Worm (Caenorhabditis elegans) whole organism, L1 larva: ENCODE results near the gene F11D11.3.
A peak's percentile ranks its signal among the peaks of the same experiment; 100 is the strongest.

Experiments used
- C34B4.2 ChIP-seq: sonication (generic microtip); optimal IDR thresholded peaks from 2 replicates; lab custom pipeline; 2017; ENCODE audit warnings: mild to moderate bottlenecking, missing genetic modification characterization, missing compliant biosample characterization
- F16B12.6 ChIP-seq: fragments of 150-350 bp; optimal IDR thresholded peaks from 2 replicates; lab custom pipeline; 2014; ENCODE audit warnings: missing biosample characterization, missing genetic modification characterization
- aly-2 ChIP-seq: fragments of 150-350 bp; optimal IDR thresholded peaks from 2 replicates; lab custom pipeline; 2014; ENCODE audit warnings: missing biosample characterization, missing genetic modification characterization
- ama-1 ChIP-seq: fragments of 150-350 bp; optimal IDR thresholded peaks from 2 replicates; lab custom pipeline; 2014
- blmp-1 ChIP-seq: fragments of 150-350 bp; optimal IDR thresholded peaks from 2 replicates; lab custom pipeline; 2014; ENCODE audit warnings: missing biosample characterization, missing genetic modification characterization
- ceh-8 ChIP-seq: fragments of 200-800 bp; sonication (Bioruptor generic); optimal IDR thresholded peaks from 2 replicates; lab custom pipeline; 2018; ENCODE audit warnings: mild to moderate bottlenecking, missing genetic modification characterization, moderate library complexity, missing compliant biosample characterization
- ceh-90 ChIP-seq: sonication (generic microtip); optimal IDR thresholded peaks from 2 replicates; lab custom pipeline; 2016; ENCODE audit warnings: missing genetic modification characterization, missing compliant biosample characterization
- dpl-1 ChIP-seq, 3 experiments: fragments of 150-350 bp in 2 of 3; sonication (generic microtip) in 1 of 3; optimal IDR thresholded peaks; 2 replicates each; lab custom pipeline; 2014 to 2017; ENCODE audit warnings: missing biosample characterization in 3 of 3, missing genetic modification characterization in 3 of 3, missing genetic modification reagents in 3 of 3
- dsc-1 ChIP-seq: sonication (generic microtip); optimal IDR thresholded peaks from 2 replicates; lab custom pipeline; 2016; ENCODE audit warnings: mild to moderate bottlenecking, missing genetic modification characterization, missing compliant biosample characterization
- efl-1 ChIP-seq, 4 experiments: fragments of 150-350 bp; optimal IDR thresholded peaks in 3 of 4; peaks in 1 of 4; 1 replicate in 1 of 4; 2 replicates in 3 of 4; lab custom pipeline; 2014; ENCODE audit warnings: missing biosample characterization in 2 of 4, missing genetic modification characterization in 2 of 4, missing genetic modification reagents in 2 of 4
- efl-3 ChIP-seq: fragments of 200-800 bp; sonication (Bioruptor generic); optimal IDR thresholded peaks from 2 replicates; lab custom pipeline; 2018; ENCODE audit warnings: mild to moderate bottlenecking, missing genetic modification characterization, missing compliant biosample characterization
- egl-13 ChIP-seq: sonication (generic microtip); optimal IDR thresholded peaks from 2 replicates; lab custom pipeline; 2016; ENCODE audit warnings: missing genotype, missing genetic modification reagents, missing genetic modification characterization, missing compliant biosample characterization
- egl-27 ChIP-seq, 2 experiments: fragments of 150-350 bp in 1 of 2; sonication (generic microtip); optimal IDR thresholded peaks; 3 replicates each; lab custom pipeline; 2017 to 2018; ENCODE audit warnings: missing biosample characterization in 2 of 2, missing genetic modification characterization in 2 of 2, missing genetic modification reagents in 2 of 2
- elt-2 ChIP-seq: sonication (generic microtip); optimal IDR thresholded peaks from 2 replicates; lab custom pipeline; 2016; ENCODE audit warnings: missing genetic modification characterization, mild to moderate bottlenecking, inconsistent platforms, missing compliant biosample characterization, missing genetic modification reagents
- elt-3 ChIP-seq, 6 experiments: fragments of 150-350 bp in 1 of 6; sonication (generic microtip); optimal IDR thresholded peaks; 2 replicates each; lab custom pipeline; 2017 to 2018; ENCODE audit warnings: missing biosample characterization in 6 of 6, missing genetic modification characterization in 6 of 6, inconsistent platforms in 1 of 6
- ets-5 ChIP-seq: fragments of 200-800 bp; sonication (Bioruptor generic); IDR thresholded peaks from 2 replicates; pipeline ENCODE4 v1.3.6; 2022; ENCODE audit warnings: missing genetic modification characterization, missing compliant biosample characterization
- fkh-4 ChIP-seq: sonication (generic microtip); optimal IDR thresholded peaks from 2 replicates; lab custom pipeline; 2016; ENCODE audit warnings: missing compliant biosample characterization, missing genetic modification characterization, borderline replicate concordance
- fkh-8 ChIP-seq: sonication (generic microtip); optimal IDR thresholded peaks from 2 replicates; lab custom pipeline; 2016; ENCODE audit warnings: mild to moderate bottlenecking, missing genetic modification characterization, missing compliant biosample characterization
- fos-1 ChIP-seq: fragments of 150-350 bp; optimal IDR thresholded peaks from 2 replicates; lab custom pipeline; 2014; ENCODE audit warnings: missing biosample characterization, missing genetic modification characterization
- hlh-17 ChIP-seq: fragments of 200-800 bp; sonication (Bioruptor generic); optimal IDR thresholded peaks from 2 replicates; lab custom pipeline; 2018; ENCODE audit warnings: missing genetic modification characterization, mild to moderate bottlenecking, missing compliant biosample characterization, moderate library complexity, borderline replicate concordance
- isw-1 ChIP-seq: fragments of 200-800 bp; sonication (Bioruptor generic); IDR thresholded peaks from 2 replicates; pipeline ENCODE4 v1.3.6; 2022; ENCODE audit warnings: missing genetic modification characterization, missing compliant biosample characterization
- jun-1 ChIP-seq: fragments of 150-350 bp; optimal IDR thresholded peaks from 2 replicates; lab custom pipeline; 2014; ENCODE audit warnings: missing biosample characterization, missing genetic modification reagents, missing genetic modification characterization
- lin-13 ChIP-seq: fragments of 150-350 bp; optimal IDR thresholded peaks from 2 replicates; lab custom pipeline; 2014; ENCODE audit warnings: missing biosample characterization, missing genetic modification reagents, missing genetic modification characterization
- lin-14 ChIP-seq: fragments of 200-800 bp; sonication (Bioruptor generic); optimal IDR thresholded peaks from 2 replicates; lab custom pipeline; 2018; ENCODE audit warnings: mild to moderate bottlenecking, missing genetic modification characterization, moderate library complexity, missing compliant biosample characterization
- lin-39 ChIP-seq: fragments of 150-350 bp; optimal IDR thresholded peaks from 2 replicates; lab custom pipeline; 2014; ENCODE audit warnings: missing biosample characterization, missing genetic modification reagents, missing genetic modification characterization
- lir-3 ChIP-seq: sonication (generic microtip); optimal IDR thresholded peaks from 2 replicates; lab custom pipeline; 2016; ENCODE audit warnings: mild to moderate bottlenecking, missing genetic modification characterization, moderate library complexity, missing compliant biosample characterization; ENCODE audit not compliant: poor library complexity
- lsy-2 ChIP-seq, 2 experiments: fragments of 150-350 bp; optimal IDR thresholded peaks; 2 replicates each; lab custom pipeline; 2014; ENCODE audit warnings: missing biosample characterization in 2 of 2, missing genetic modification characterization in 2 of 2
- mab-9 ChIP-seq: fragments of 200-800 bp; sonication (Bioruptor generic); IDR thresholded peaks from 2 replicates; pipeline ENCODE4 v1.3.6; 2022; ENCODE audit warnings: missing genetic modification reagents, missing genetic modification characterization, missing compliant biosample characterization
- mdl-1 ChIP-seq, 2 experiments: fragments of 150-350 bp; optimal IDR thresholded peaks; 2 replicates each; lab custom pipeline; 2014 to 2017; ENCODE audit warnings: missing biosample characterization in 2 of 2, missing genetic modification characterization in 2 of 2, inconsistent platforms in 1 of 2
- mef-2 ChIP-seq: fragments of 150-350 bp; optimal IDR thresholded peaks from 2 replicates; lab custom pipeline; 2014; ENCODE audit warnings: missing biosample characterization, missing genetic modification characterization
- mep-1 ChIP-seq: fragments of 150-350 bp; optimal IDR thresholded peaks from 2 replicates; lab custom pipeline; 2014; ENCODE audit warnings: missing biosample characterization, missing genetic modification characterization
- nhr-11 ChIP-seq: fragments of 150-350 bp; optimal IDR thresholded peaks from 2 replicates; lab custom pipeline; 2014; ENCODE audit warnings: missing biosample characterization, missing genetic modification characterization
- nhr-12 ChIP-seq: sonication (generic microtip); optimal IDR thresholded peaks from 2 replicates; lab custom pipeline; 2017; ENCODE audit warnings: missing biosample characterization, missing genetic modification characterization
- nhr-19 ChIP-seq: fragments of 200-800 bp; sonication (Bioruptor generic); conservative IDR thresholded peaks from 2 replicates; pipeline ENCODE4 v1.3.6; 2022; ENCODE audit warnings: missing genetic modification characterization, missing compliant biosample characterization
- nhr-20 ChIP-seq: sonication (generic microtip); optimal IDR thresholded peaks from 2 replicates; lab custom pipeline; 2016; ENCODE audit warnings: mild to moderate bottlenecking, missing genetic modification characterization, missing compliant biosample characterization
- nhr-237 ChIP-seq: fragments of 150-350 bp; optimal IDR thresholded peaks from 2 replicates; lab custom pipeline; 2014; ENCODE audit warnings: missing biosample characterization, missing genetic modification characterization
- nhr-71 ChIP-seq: sonication (generic microtip); optimal IDR thresholded peaks from 2 replicates; lab custom pipeline; 2016; ENCODE audit warnings: mild to moderate bottlenecking, missing genetic modification characterization, moderate library complexity, missing compliant biosample characterization
- nhr-76 ChIP-seq: sonication (generic microtip); optimal IDR thresholded peaks from 2 replicates; lab custom pipeline; 2017; ENCODE audit warnings: missing biosample characterization, missing genetic modification characterization
- nhr-77 ChIP-seq: fragments of 150-350 bp; optimal IDR thresholded peaks from 2 replicates; lab custom pipeline; 2014; ENCODE audit warnings: missing biosample characterization, missing genetic modification characterization
- pax-3 ChIP-seq: fragments of 200-800 bp; sonication (Bioruptor generic); optimal IDR thresholded peaks from 2 replicates; lab custom pipeline; 2018; ENCODE audit warnings: mild to moderate bottlenecking, missing genetic modification characterization, moderate library complexity, missing compliant biosample characterization
- snpc-4 ChIP-seq: fragments of 150-350 bp; optimal IDR thresholded peaks from 2 replicates; lab custom pipeline; 2014; ENCODE audit warnings: missing biosample characterization, missing genetic modification characterization
- sox-4 ChIP-seq: sonication (generic microtip); optimal IDR thresholded peaks from 2 replicates; lab custom pipeline; 2016; ENCODE audit warnings: missing genetic modification characterization, missing compliant biosample characterization
- sup-37 ChIP-seq: fragments of 200-800 bp; sonication (Bioruptor generic); optimal IDR thresholded peaks from 2 replicates; lab custom pipeline; 2018; ENCODE audit warnings: mild to moderate bottlenecking, missing genetic modification characterization, missing compliant biosample characterization
- tbx-2 ChIP-seq: sonication (generic microtip); optimal IDR thresholded peaks from 2 replicates; lab custom pipeline; 2016; ENCODE audit warnings: missing genetic modification characterization, missing compliant biosample characterization
- tlp-1 ChIP-seq: fragments of 150-350 bp; optimal IDR thresholded peaks from 2 replicates; lab custom pipeline; 2014; ENCODE audit warnings: missing biosample characterization, missing genetic modification characterization
- unc-130 ChIP-seq: fragments of 150-350 bp; optimal IDR thresholded peaks from 2 replicates; lab custom pipeline; 2017; ENCODE audit warnings: missing biosample characterization, missing genetic modification characterization, inconsistent platforms
- unc-62 ChIP-seq: fragments of 150-350 bp; optimal IDR thresholded peaks from 2 replicates; lab custom pipeline; 2014; ENCODE audit warnings: missing biosample characterization, missing genetic modification reagents, missing genetic modification characterization
- unc-86 ChIP-seq: sonication (generic microtip); optimal IDR thresholded peaks from 2 replicates; lab custom pipeline; 2016; ENCODE audit warnings: missing genetic modification characterization, missing compliant biosample characterization
- unc-98 ChIP-seq: fragments of 200-800 bp; sonication (Bioruptor generic); IDR thresholded peaks from 2 replicates; pipeline ENCODE4 v1.3.6; 2022; ENCODE audit warnings: missing genetic modification characterization, missing compliant biosample characterization
- vab-15 ChIP-seq: sonication (generic microtip); optimal IDR thresholded peaks from 2 replicates; lab custom pipeline; 2017; ENCODE audit warnings: missing genotype, mild to moderate bottlenecking, missing genetic modification characterization, missing compliant biosample characterization
- xbp-1 ChIP-seq: sonication (generic microtip); optimal IDR thresholded peaks from 2 replicates; lab custom pipeline; 2016; ENCODE audit warnings: missing genetic modification characterization, missing compliant biosample characterization
- ztf-11 ChIP-seq, 2 experiments: sonication (generic microtip); optimal IDR thresholded peaks; 2 replicates each; lab custom pipeline; 2016 to 2017; ENCODE audit warnings: missing genetic modification characterization in 2 of 2, missing biosample characterization in 1 of 2, missing compliant biosample characterization in 1 of 2
- ztf-4 ChIP-seq: fragments of 150-350 bp; optimal IDR thresholded peaks from 2 replicates; lab custom pipeline; 2014; ENCODE audit warnings: missing biosample characterization, missing genetic modification characterization

The F11D11.3 gene

ce11 chrV:18723604-18724003 is 36.5 kb downstream of the F11D11.3 start (continued):
- TF ChIP-seq fos-1 (tag; lab: Kevin White, UChicago) (peak; percentile 75), nhr-76 (tag; lab: Kevin White, UChicago) (no peak), C34B4.2 (no peak), ztf-4 (no peak), elt-2 (tag; lab: Kevin White, UChicago) (peak; percentile 35), tlp-1 (no peak), fkh-4 (tag; lab: Kevin White, UChicago) (no peak), fkh-8 (no peak), egl-13 (tag; lab: Kevin White, UChicago) (no peak), sox-4 (tag; lab: Kevin White, UChicago) (peak; percentile 37), hlh-17 (GFP tag; lab: Kevin White, UChicago) (no peak), elt-3 (tag; optimal IDR thresholded peaks at IDR 0.05; lab: Kevin White, UChicago) (peak in 1 of 6 experiments; percentile 38), vab-15 (tag; lab: Kevin White, UChicago) (no peak), mdl-1 (tag; optimal IDR thresholded peaks at IDR 0.05; lab: Kevin White, UChicago) (peak in 1 of 2 experiments; percentile 66), dsc-1 (peak; percentile 81), lin-39 (tag; lab: Kevin White, UChicago) (peak; percentile 30), nhr-77 (tag; lab: Kevin White, UChicago) (peak; percentile 64), nhr-11 (tag; lab: Kevin White, UChicago) (peak; percentile 68), mep-1 (tag; lab: Kevin White, UChicago) (peak; percentile 96), unc-62 (GFP tag; lab: Kevin White, UChicago) (no peak), ceh-90 (tag; lab: Kevin White, UChicago) (peak; percentile 13), efl-1 (optimal IDR thresholded peaks at IDR 0.05; lab: Kevin White, UChicago) (peak; percentile 78 to 86), efl-1 (GFP tag; optimal IDR thresholded peaks at IDR 0.05 in 1 of 2; lab: Kevin White, UChicago) (peak; percentile 79 to 98), sup-37 (GFP tag; lab: Kevin White, UChicago) (no peak), nhr-19 (peak; percentile 90), nhr-71 (tag; lab: Kevin White, UChicago) (peak; percentile 95), lsy-2 (tag; optimal IDR thresholded peaks at IDR 0.05; lab: Kevin White, UChicago) (peak; percentile 90 to 92), lin-14 (no peak), ama-1 (lab: Kevin White, UChicago) (no peak), mef-2 (tag; lab: Kevin White, UChicago) (no peak), jun-1 (peak; percentile 70), nhr-20 (tag; lab: Kevin White, UChicago) (peak; percentile 78), pax-3 (tag; lab: Kevin White, UChicago) (no peak), nhr-12 (tag; lab: Kevin White, UChicago) (no peak), isw-1 (peak; percentile 64), unc-130 (no peak), lin-13 (GFP tag; lab: Kevin White, UChicago) (peak; percentile 57), efl-3 (no peak), ceh-8 (GFP tag; lab: Kevin White, UChicago) (no peak), F16B12.6 (tag; lab: Kevin White, UChicago) (peak; percentile 58), nhr-237 (tag; lab: Kevin White, UChicago) (peak; percentile 80), tbx-2 (peak; percentile 93), mab-9 (no peak), aly-2 (tag; lab: Kevin White, UChicago) (no peak), ets-5 (GFP tag; lab: Robert Waterston, UW) (no peak), dpl-1 (GFP tag; optimal IDR thresholded peaks at IDR 0.05; lab: Kevin White, UChicago) (peak; percentile 66 to 78 (median 73)), unc-98 (no peak), ztf-11 (tag; optimal IDR thresholded peaks at IDR 0.05; lab: Kevin White, UChicago) (peak in 1 of 2 experiments; percentile 72), unc-86 (tag; lab: Kevin White, UChicago) (peak; percentile 86), snpc-4 (tag; lab: Kevin White, UChicago) (peak; percentile 86), xbp-1 (tag; lab: Kevin White, UChicago) (peak; percentile 87), egl-27 (tag; optimal IDR thresholded peaks at IDR 0.05; lab: Kevin White, UChicago) (peak in 1 of 2 experiments; percentile 64), blmp-1 (peak; percentile 11), lir-3 (no peak)
